Worm (Caenorhabditis elegans) whole organism, L2 larva: ENCODE measurements around the gene jkk-1.

Experiments used
- crh-2 ChIP-seq: sonication (generic microtip); optimal IDR thresholded peaks from 2 replicates; lab custom pipeline; 2017; ENCODE audit warnings: missing biosample characterization, missing genetic modification characterization
- elt-1 ChIP-seq: fragments of 150-350 bp; optimal IDR thresholded peaks from 2 replicates; lab custom pipeline; 2014; ENCODE audit warnings: missing biosample characterization, missing genetic modification characterization
- elt-3 ChIP-seq: sonication (generic microtip); optimal IDR thresholded peaks from 2 replicates; lab custom pipeline; 2017; ENCODE audit warnings: missing biosample characterization, missing genetic modification characterization
- lin-39 ChIP-seq: fragments of 150-350 bp; optimal IDR thresholded peaks from 2 replicates; lab custom pipeline; 2014; ENCODE audit warnings: missing biosample characterization, missing genetic modification reagents, missing genetic modification characterization
- nhr-12 ChIP-seq: fragments of 150-350 bp; optimal IDR thresholded peaks from 2 replicates; lab custom pipeline; 2014; ENCODE audit warnings: missing biosample characterization, missing genetic modification characterization
- nhr-237 ChIP-seq: fragments of 150-350 bp; optimal IDR thresholded peaks from 2 replicates; lab custom pipeline; 2014; ENCODE audit warnings: missing biosample characterization, missing genetic modification characterization
- nhr-25 ChIP-seq: fragments of 150-350 bp; sonication (generic microtip); optimal IDR thresholded peaks from 3 replicates; lab custom pipeline; 2014; ENCODE audit warnings: missing biosample characterization, missing genetic modification characterization
- sma-3 ChIP-seq: sonication (generic microtip); optimal IDR thresholded peaks from 2 replicates; lab custom pipeline; 2016; ENCODE audit warnings: missing genetic modification reagents, missing genetic modification characterization, missing compliant biosample characterization
- snpc-4 ChIP-seq: fragments of 150-350 bp; optimal IDR thresholded peaks from 2 replicates; lab custom pipeline; 2014; ENCODE audit warnings: missing biosample characterization, missing genetic modification characterization

- no peak for TF ChIP-seq elt-3
- no peak for TF ChIP-seq nhr-25 (tag; lab: Kevin White, UChicago)
- no peak for TF ChIP-seq elt-1 (tag; lab: Kevin White, UChicago)
- TF ChIP-seq sma-3 (GFP tag; lab: Kevin White, UChicago) = no peak
- no peak for TF ChIP-seq crh-2 (tag; lab: Kevin White, UChicago)
- no peak for TF ChIP-seq lin-39 (tag; lab: Kevin White, UChicago)
- TF ChIP-seq nhr-12 = no peak
- TF ChIP-seq snpc-4 = no peak
- TF ChIP-seq nhr-237 (tag; lab: Kevin White, UChicago) = no peak
These were observed 7.6 kb upstream of the jkk-1 start for ce11 chrX:5360682-5361081.
